Worm (Caenorhabditis elegans) whole organism, midembryonic: ENCODE results near the gene nxf-1.

Experiments
- T22C8.4 ChIP-seq: fragments of 200-800 bp; sonication (Bioruptor generic); IDR thresholded peaks from 2 replicates; pipeline ENCODE4 v1.3.6; 2022; ENCODE audit warnings: missing genetic modification characterization, missing compliant biosample characterization
- cog-1 ChIP-seq: sonication (generic microtip); optimal IDR thresholded peaks from 2 replicates; lab custom pipeline; 2016; ENCODE audit warnings: missing genetic modification characterization, missing compliant biosample characterization
- flt-1 ChIP-seq: fragments of 200-800 bp; sonication (Bioruptor generic); IDR thresholded peaks from 2 replicates; pipeline ENCODE4 v1.3.6; 2022; ENCODE audit warnings: missing genetic modification characterization, missing compliant biosample characterization
- klf-2 ChIP-seq: fragments of 200-800 bp; sonication (Bioruptor generic); conservative IDR thresholded peaks from 2 replicates; pipeline ENCODE4 v1.3.6; 2022; ENCODE audit warnings: missing genetic modification reagents, missing genetic modification characterization, missing compliant biosample characterization
- med-1 ChIP-seq: sonication (generic microtip); optimal IDR thresholded peaks from 2 replicates; lab custom pipeline; 2017; ENCODE audit warnings: missing genetic modification characterization, mild to moderate bottlenecking, missing compliant biosample characterization, antibody characterized with exemption, missing genetic modification reagents; ENCODE audit not compliant: insufficient read depth
- ztf-23 ChIP-seq: fragments of 200-800 bp; sonication (Bioruptor generic); IDR thresholded peaks from 2 replicates; pipeline ENCODE4 v1.3.6; 2022; ENCODE audit warnings: missing genetic modification reagents, missing genetic modification characterization, missing compliant biosample characterization
- ztf-29 ChIP-seq: fragments of 200-800 bp; sonication (Bioruptor generic); IDR thresholded peaks from 2 replicates; pipeline ENCODE4 v1.3.6; 2022; ENCODE audit warnings: missing genetic modification reagents, missing genetic modification characterization, missing compliant biosample characterization

DNA sequence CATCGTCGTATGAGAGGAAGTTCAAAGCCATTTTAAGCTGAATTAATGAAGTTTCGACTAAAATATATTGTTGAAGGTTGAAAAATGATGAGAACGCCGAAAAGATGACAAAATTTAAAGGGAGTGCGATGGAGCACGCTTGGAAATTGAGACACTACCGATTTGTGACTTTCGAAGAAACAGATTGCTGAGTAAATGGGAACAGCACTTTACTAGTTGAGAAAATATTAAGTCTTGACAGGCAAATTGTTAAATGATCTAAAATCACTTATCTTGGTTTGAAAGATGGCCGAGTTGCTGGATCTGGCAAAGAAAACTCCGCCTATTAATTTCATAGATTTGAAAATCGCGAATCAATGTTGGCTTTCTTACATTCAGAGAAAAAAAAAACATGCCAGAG lies 8.5 kb upstream of the nxf-1 start, which contains the start of gene rpoa-12:
- TF ChIP-seq ztf-29 (GFP tag; lab: Robert Waterston, UW) (no peak), klf-2 (GFP tag; lab: Robert Waterston, UW) (no peak), med-1 (GFP tag; lab: Kevin White, UChicago) (no peak), flt-1 (GFP tag; lab: Robert Waterston, UW) (no peak), T22C8.4 (no peak), ztf-23 (GFP tag; lab: Robert Waterston, UW) (no peak), cog-1 (tag; lab: Kevin White, UChicago) (no peak)
